Fruit fly (Drosophila melanogaster): ENCODE data around the gene Remo.

Remo gene

dm6 chrX:13314323-13314722 is 26.5 kb downstream of the Remo start:
- TF ChIP-seq toe (GFP tag; optimal IDR thresholded peaks at IDR 0.05) = no peak
- TF ChIP-seq CG12768 (GFP tag; optimal IDR thresholded peaks at IDR 0.05) = no peak
- no peak for TF ChIP-seq CG5204 (GFP tag; optimal IDR thresholded peaks at IDR 0.05)
- no peak for TF ChIP-seq kay (GFP tag; ENCODE audit: borderline replicate concordance)
- no peak for TF ChIP-seq pad (GFP tag; optimal IDR thresholded peaks at IDR 0.05)
- TF ChIP-seq cic (GFP tag; optimal IDR thresholded peaks at IDR 0.05) = no peak
- TF ChIP-seq CG14711 (tag; optimal IDR thresholded peaks at IDR 0.05) = no peak
- TF ChIP-seq Mnt (GFP tag; optimal IDR thresholded peaks at IDR 0.05) = no peak
- TF ChIP-seq bab1 (GFP tag; optimal IDR thresholded peaks at IDR 0.05) = no peak
- no peak for TF ChIP-seq Crg-1 (GFP tag; optimal IDR thresholded peaks at IDR 0.05)
- TF ChIP-seq CG1620 (GFP tag; optimal IDR thresholded peaks at IDR 0.05) = no peak
- TF ChIP-seq tj (GFP tag; optimal IDR thresholded peaks at IDR 0.05) = no peak
- no peak for TF ChIP-seq Clk (GFP tag; optimal IDR thresholded peaks at IDR 0.05)
- TF ChIP-seq cnc (optimal IDR thresholded peaks at IDR 0.05) = no peak
- no peak for TF ChIP-seq CG7101 (tag; optimal IDR thresholded peaks at IDR 0.05)

DNA sequence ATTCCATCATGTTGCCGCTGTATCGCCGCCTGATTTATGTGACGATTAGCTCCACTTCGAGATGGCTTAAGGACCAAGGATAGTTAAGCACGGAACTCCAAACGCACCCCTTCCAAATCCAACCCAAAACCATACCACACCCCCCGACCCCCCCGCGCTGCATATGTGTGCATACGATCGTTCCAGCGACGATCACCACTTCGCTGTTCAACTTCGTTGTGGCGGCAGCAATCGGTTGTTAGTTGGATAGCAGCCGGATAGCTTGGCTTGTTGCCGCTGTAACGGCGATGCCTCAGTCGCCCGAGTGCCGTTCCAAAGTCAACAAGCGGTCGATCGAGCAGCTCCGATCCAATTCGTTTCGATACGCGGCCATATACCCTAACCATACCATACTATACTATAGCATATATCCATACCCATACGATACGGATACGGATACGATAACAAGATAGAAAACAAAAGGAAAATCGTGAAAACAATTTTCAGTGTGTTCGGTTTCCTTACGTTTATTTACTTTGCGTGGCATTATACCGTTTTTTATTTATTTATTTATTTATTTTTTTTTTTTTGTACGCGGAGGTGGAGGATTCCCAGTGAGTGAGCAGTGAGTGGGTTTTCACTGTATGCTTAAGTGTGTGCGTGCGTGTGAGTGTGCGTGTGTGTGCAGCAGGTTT is 27.1 kb downstream of the Remo start:
- TF ChIP-seq toe (GFP tag; optimal IDR thresholded peaks at IDR 0.05) (no peak), Clk (GFP tag; optimal IDR thresholded peaks at IDR 0.05) (no peak), Hr96 (GFP tag; optimal IDR thresholded peaks at IDR 0.05) (no peak), CG5204 (GFP tag; optimal IDR thresholded peaks at IDR 0.05) (no peak), bab1 (GFP tag; optimal IDR thresholded peaks at IDR 0.05) (no peak), CG11617 (GFP tag; optimal IDR thresholded peaks at IDR 0.05) (no peak), ovo (GFP tag; optimal IDR thresholded peaks at IDR 0.05) (peak; percentile 48)

- TF ChIP-seq toe (GFP tag; optimal IDR thresholded peaks at IDR 0.05) (no peak), Hr96 (GFP tag; optimal IDR thresholded peaks at IDR 0.05) (no peak), Clk (GFP tag; optimal IDR thresholded peaks at IDR 0.05) (no peak), bab1 (GFP tag; optimal IDR thresholded peaks at IDR 0.05) (no peak), Crg-1 (GFP tag; optimal IDR thresholded peaks at IDR 0.05) (no peak), CG7101 (tag; optimal IDR thresholded peaks at IDR 0.05) (no peak)
These were observed 27.6 kb downstream of the Remo start for dm6 chrX:13315463-13315817.

- TF ChIP-seq tj (GFP tag; optimal IDR thresholded peaks at IDR 0.05) = peak; percentile 78
- TF ChIP-seq pad (GFP tag; optimal IDR thresholded peaks at IDR 0.05) = peak; percentile 59
- TF ChIP-seq ovo (GFP tag; optimal IDR thresholded peaks at IDR 0.05) = peak; percentile 29
- peak; percentile 44 for TF ChIP-seq CG7045 (GFP tag; optimal IDR thresholded peaks at IDR 0.05)
- TF ChIP-seq CG12768 (GFP tag; optimal IDR thresholded peaks at IDR 0.05) = peak; percentile 93
- peak; percentile 73 for TF ChIP-seq CG33017 (tag; optimal IDR thresholded peaks at IDR 0.05)
- no peak for TF ChIP-seq Crg-1 (GFP tag; optimal IDR thresholded peaks at IDR 0.05)
- no peak for TF ChIP-seq CG5204 (GFP tag; optimal IDR thresholded peaks at IDR 0.05)
- TF ChIP-seq cnc (optimal IDR thresholded peaks at IDR 0.05) = no peak
- no peak for TF ChIP-seq CG1620 (GFP tag; optimal IDR thresholded peaks at IDR 0.05)
- TF ChIP-seq Mnt (GFP tag; optimal IDR thresholded peaks at IDR 0.05) = peak; percentile 57
- TF ChIP-seq cic (GFP tag; optimal IDR thresholded peaks at IDR 0.05) = peak; percentile 47
- TF ChIP-seq bab1 (GFP tag; optimal IDR thresholded peaks at IDR 0.05) = peak; percentile 42
- peak; percentile 50 for TF ChIP-seq toe (GFP tag; optimal IDR thresholded peaks at IDR 0.05)
- TF ChIP-seq Hr96 (GFP tag; optimal IDR thresholded peaks at IDR 0.05) = peak; percentile 71
- TF ChIP-seq CG7101 (tag; optimal IDR thresholded peaks at IDR 0.05) = peak; percentile 87
- TF ChIP-seq kay (GFP tag; ENCODE audit: borderline replicate concordance) = peak; percentile 68
- peak; percentile 76 for TF ChIP-seq CG14711 (tag; optimal IDR thresholded peaks at IDR 0.05)
- no peak for TF ChIP-seq Clk (GFP tag; optimal IDR thresholded peaks at IDR 0.05)
- TF ChIP-seq CG11617 (GFP tag; optimal IDR thresholded peaks at IDR 0.05) = peak; percentile 86
These were observed 31.6 kb downstream of the Remo start for dm6 chrX:13319376-13319883.

dm6 chrX:13320697-13321445 is 33.0 kb downstream of the Remo start:
- TF ChIP-seq tj (GFP tag; optimal IDR thresholded peaks at IDR 0.05) (peak; percentile 17), Mnt (GFP tag; optimal IDR thresholded peaks at IDR 0.05) (peak; percentile 63), cnc (optimal IDR thresholded peaks at IDR 0.05) (no peak), cic (GFP tag; optimal IDR thresholded peaks at IDR 0.05) (peak; percentile 35), bab1 (GFP tag; optimal IDR thresholded peaks at IDR 0.05) (no peak), Crg-1 (GFP tag; optimal IDR thresholded peaks at IDR 0.05) (no peak), Clk (GFP tag; optimal IDR thresholded peaks at IDR 0.05) (no peak), pad (GFP tag; optimal IDR thresholded peaks at IDR 0.05) (peak; percentile 8), CG14711 (tag; optimal IDR thresholded peaks at IDR 0.05) (peak; percentile 40), CG12768 (GFP tag; optimal IDR thresholded peaks at IDR 0.05) (peak; percentile 7), Hr96 (GFP tag; optimal IDR thresholded peaks at IDR 0.05) (no peak), CG5204 (GFP tag; optimal IDR thresholded peaks at IDR 0.05) (no peak), CG1620 (GFP tag; optimal IDR thresholded peaks at IDR 0.05) (no peak), CG7045 (GFP tag; optimal IDR thresholded peaks at IDR 0.05) (no peak), CG7101 (tag; optimal IDR thresholded peaks at IDR 0.05) (peak; percentile 55), ovo (GFP tag; optimal IDR thresholded peaks at IDR 0.05) (no peak), CG11617 (GFP tag; optimal IDR thresholded peaks at IDR 0.05) (peak; percentile 71), CG33017 (tag; optimal IDR thresholded peaks at IDR 0.05) (no peak), kay (GFP tag; ENCODE audit: borderline replicate concordance) (no peak)

dm6 chrX:13322405-13322804 is 34.6 kb downstream of the Remo start:
- TF ChIP-seq CG7101 (tag; optimal IDR thresholded peaks at IDR 0.05) (peak; percentile 42), tj (GFP tag; optimal IDR thresholded peaks at IDR 0.05) (no peak), Mnt (GFP tag; optimal IDR thresholded peaks at IDR 0.05) (peak; percentile 5), Hr96 (GFP tag; optimal IDR thresholded peaks at IDR 0.05) (no peak), Crg-1 (GFP tag; optimal IDR thresholded peaks at IDR 0.05) (no peak), pad (GFP tag; optimal IDR thresholded peaks at IDR 0.05) (no peak), CG1620 (GFP tag; optimal IDR thresholded peaks at IDR 0.05) (no peak), bab1 (GFP tag; optimal IDR thresholded peaks at IDR 0.05) (no peak), CG14711 (tag; optimal IDR thresholded peaks at IDR 0.05) (no peak), cnc (optimal IDR thresholded peaks at IDR 0.05) (no peak), ovo (GFP tag; optimal IDR thresholded peaks at IDR 0.05) (no peak), CG11617 (GFP tag; optimal IDR thresholded peaks at IDR 0.05) (no peak), toe (GFP tag; optimal IDR thresholded peaks at IDR 0.05) (no peak), cic (GFP tag; optimal IDR thresholded peaks at IDR 0.05) (peak; percentile 41), CG12768 (GFP tag; optimal IDR thresholded peaks at IDR 0.05) (peak; percentile 80), CG5204 (GFP tag; optimal IDR thresholded peaks at IDR 0.05) (no peak), CG7045 (GFP tag; optimal IDR thresholded peaks at IDR 0.05) (no peak), CG33017 (tag; optimal IDR thresholded peaks at IDR 0.05) (peak; percentile 7), Clk (GFP tag; optimal IDR thresholded peaks at IDR 0.05) (no peak), kay (GFP tag; ENCODE audit: borderline replicate concordance) (no peak)

Data from whole organism, adult.